Worm (Caenorhabditis elegans): ENCODE data around the gene nhr-264.

DNA sequence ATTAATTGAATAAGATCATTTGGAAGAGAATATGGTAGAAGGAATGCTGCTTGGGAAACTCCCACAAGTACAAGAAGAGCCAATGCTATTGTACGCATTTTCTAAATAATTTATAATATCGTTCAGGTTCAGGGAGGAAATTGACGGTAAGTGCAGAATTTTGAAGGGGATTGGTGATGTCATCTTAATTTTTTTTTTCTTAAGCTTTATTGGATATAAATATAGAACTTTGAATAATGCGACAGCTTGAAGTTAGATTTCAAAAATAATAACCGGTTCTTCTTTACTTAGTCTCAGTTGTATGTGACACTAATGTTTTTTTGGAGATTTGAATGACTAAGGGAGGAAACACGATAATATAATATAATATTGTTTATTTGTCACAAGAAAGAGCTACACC, 37.0 kb upstream of the nhr-264 start, which contains the start of gene nspg-7.1:
- TF ChIP-seq elt-1 (tag; optimal IDR thresholded peaks at IDR 0.05; ENCODE audit: borderline replicate concordance, insufficient read depth) = no peak
- TF ChIP-seq unc-62 (GFP tag; optimal IDR thresholded peaks at IDR 0.05) = no peak
- no peak for TF ChIP-seq lin-13 (tag; optimal IDR thresholded peaks at IDR 0.05)
- TF ChIP-seq mep-1 (tag; optimal IDR thresholded peaks at IDR 0.05) = no peak
- no peak for TF ChIP-seq nhr-28 (tag; optimal IDR thresholded peaks at IDR 0.05)
- TF ChIP-seq nhr-12 (tag; optimal IDR thresholded peaks at IDR 0.05) = no peak
- TF ChIP-seq pha-4 (tag; optimal IDR thresholded peaks at IDR 0.05) = no peak
- no peak for TF ChIP-seq cnd-1 (tag; optimal IDR thresholded peaks at IDR 0.05)
- no peak for TF ChIP-seq nhr-237 (tag; optimal IDR thresholded peaks at IDR 0.05)

Data from whole organism, mixed stage, embryonic.